Worm (Caenorhabditis elegans) whole organism, late embryonic: ENCODE data around the gene try-10.

Source experiments
- C38D4.7 ChIP-seq: fragments of 200-800 bp; sonication (Bioruptor generic); optimal IDR thresholded peaks from 2 replicates; lab custom pipeline; 2018; ENCODE audit warnings: mild to moderate bottlenecking, missing genetic modification characterization, moderate library complexity, missing compliant biosample characterization
- K09A11.1 ChIP-seq: sonication (generic microtip); optimal IDR thresholded peaks from 2 replicates; lab custom pipeline; 2017; ENCODE audit warnings: antibody characterized with exemption, mild to moderate bottlenecking, missing genetic modification characterization, missing compliant biosample characterization; ENCODE audit not compliant: insufficient read depth
- T23F11.4 ChIP-seq: fragments of 200-800 bp; sonication (Bioruptor generic); optimal IDR thresholded peaks from 2 replicates; lab custom pipeline; 2018; ENCODE audit warnings: mild to moderate bottlenecking, missing genetic modification characterization, missing compliant biosample characterization
- ceh-18 ChIP-seq: sonication (generic microtip); optimal IDR thresholded peaks from 2 replicates; lab custom pipeline; 2016; ENCODE audit warnings: missing genetic modification characterization, missing compliant biosample characterization
- ceh-19 ChIP-seq: fragments of 200-800 bp; sonication (Bioruptor generic); optimal IDR thresholded peaks from 2 replicates; lab custom pipeline; 2018; ENCODE audit warnings: mild to moderate bottlenecking, missing genetic modification characterization, missing compliant biosample characterization
- ceh-22 ChIP-seq: sonication (generic microtip); optimal IDR thresholded peaks from 2 replicates; lab custom pipeline; 2017; ENCODE audit warnings: missing biosample characterization, missing genetic modification characterization
- ceh-24 ChIP-seq: sonication (generic microtip); optimal IDR thresholded peaks from 2 replicates; lab custom pipeline; 2016; ENCODE audit warnings: mild to moderate bottlenecking, missing genetic modification characterization, missing compliant biosample characterization
- ceh-30 ChIP-seq: fragments of 150-350 bp; optimal IDR thresholded peaks from 2 replicates; lab custom pipeline; 2014; ENCODE audit warnings: missing biosample characterization, missing genetic modification characterization
- ceh-48 ChIP-seq: sonication (generic microtip); optimal IDR thresholded peaks from 2 replicates; lab custom pipeline; 2016; ENCODE audit warnings: missing genetic modification characterization, inconsistent platforms, missing compliant biosample characterization
- ceh-9 ChIP-seq: sonication (generic microtip); optimal IDR thresholded peaks from 2 replicates; lab custom pipeline; 2016; ENCODE audit warnings: mild to moderate bottlenecking, missing genetic modification characterization, inconsistent platforms, missing compliant biosample characterization
- elt-2 ChIP-seq: sonication (generic microtip); optimal IDR thresholded peaks from 2 replicates; lab custom pipeline; 2016; ENCODE audit warnings: missing genetic modification reagents, missing genetic modification characterization, missing compliant biosample characterization
- elt-4 ChIP-seq: sonication (generic microtip); optimal IDR thresholded peaks from 2 replicates; lab custom pipeline; 2016; ENCODE audit warnings: missing genetic modification characterization, missing compliant biosample characterization
- fax-1 ChIP-seq: sonication (generic microtip); optimal IDR thresholded peaks from 2 replicates; lab custom pipeline; 2016; ENCODE audit warnings: missing genotype, missing genetic modification characterization, missing compliant biosample characterization
- fkh-6 ChIP-seq: sonication (generic microtip); optimal IDR thresholded peaks from 2 replicates; lab custom pipeline; 2016; ENCODE audit warnings: missing genetic modification characterization, missing compliant biosample characterization
- hlh-15 ChIP-seq: sonication (generic microtip); optimal IDR thresholded peaks from 2 replicates; lab custom pipeline; 2016; ENCODE audit warnings: missing genetic modification characterization, missing compliant biosample characterization
- hlh-30 ChIP-seq: sonication (generic microtip); optimal IDR thresholded peaks from 2 replicates; lab custom pipeline; 2017; ENCODE audit warnings: antibody characterized with exemption, missing genetic modification characterization, missing compliant biosample characterization; ENCODE audit not compliant: insufficient read depth
- hlh-8 ChIP-seq: sonication (generic microtip); optimal IDR thresholded peaks from 2 replicates; lab custom pipeline; 2016; ENCODE audit warnings: missing genotype, missing genetic modification characterization, missing compliant biosample characterization
- nhr-11 ChIP-seq: fragments of 150-350 bp; optimal IDR thresholded peaks from 2 replicates; lab custom pipeline; 2014; ENCODE audit warnings: missing biosample characterization, missing genetic modification characterization
- npax-4 ChIP-seq: sonication (generic microtip); optimal IDR thresholded peaks from 2 replicates; lab custom pipeline; 2016; ENCODE audit warnings: missing genetic modification characterization, missing compliant biosample characterization
- odd-2 ChIP-seq: sonication (generic microtip); optimal IDR thresholded peaks from 2 replicates; lab custom pipeline; 2017; ENCODE audit warnings: antibody characterized with exemption, mild to moderate bottlenecking, missing genetic modification characterization, missing compliant biosample characterization
- pha-2 ChIP-seq: sonication (generic microtip); optimal IDR thresholded peaks from 2 replicates; lab custom pipeline; 2017; ENCODE audit warnings: mild to moderate bottlenecking, missing genetic modification characterization, missing compliant biosample characterization
- pros-1 ChIP-seq: fragments of 150-350 bp; optimal IDR thresholded peaks from 2 replicates; lab custom pipeline; 2014; ENCODE audit warnings: missing biosample characterization, missing genetic modification reagents, missing genetic modification characterization
- sdc-2 ChIP-seq: sonication (generic microtip); optimal IDR thresholded peaks from 2 replicates; lab custom pipeline; 2016; ENCODE audit warnings: missing genotype, missing genetic modification characterization, missing compliant biosample characterization
- tbx-2 ChIP-seq: sonication (generic microtip); optimal IDR thresholded peaks from 2 replicates; lab custom pipeline; 2016; ENCODE audit warnings: missing genetic modification characterization, missing compliant biosample characterization
- unc-42 ChIP-seq: sonication (generic microtip); optimal IDR thresholded peaks from 2 replicates; lab custom pipeline; 2016; ENCODE audit warnings: missing genotype, missing genetic modification characterization, missing compliant biosample characterization
- unc-55 ChIP-seq: sonication (generic microtip); optimal IDR thresholded peaks from 2 replicates; lab custom pipeline; 2017; ENCODE audit warnings: missing biosample characterization, missing genetic modification reagents, missing genetic modification characterization
- ztf-16 ChIP-seq: sonication (generic microtip); optimal IDR thresholded peaks from 2 replicates; lab custom pipeline; 2017; ENCODE audit warnings: missing genetic modification characterization, missing compliant biosample characterization

try-10 gene

DNA sequence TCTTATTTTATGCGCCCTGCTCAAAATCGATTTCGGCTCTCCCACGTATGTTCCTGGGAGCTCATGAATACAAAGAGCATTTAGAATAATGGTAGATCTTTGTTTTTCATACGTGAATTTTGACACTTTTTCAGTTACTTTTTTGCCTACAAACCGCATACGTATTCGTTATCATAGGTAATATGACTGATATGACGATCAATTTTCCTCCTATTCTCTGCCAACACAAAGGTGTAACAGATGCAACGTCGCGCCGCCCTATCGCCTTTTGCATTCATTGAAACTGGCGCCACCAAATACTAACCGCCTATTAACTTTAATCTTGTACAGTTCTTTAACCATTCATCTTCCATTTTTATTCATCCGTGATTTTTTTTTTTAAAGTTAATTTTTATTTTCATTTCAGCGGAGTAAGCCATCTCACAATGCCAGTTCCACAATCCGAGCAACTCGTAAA lies 34.5 kb upstream of the try-10 start, which contains the start of gene W07G4.5:
TSS of gene W07G4.5 (plus strand) at position 407 of the 457 bp plus-strand sequence.
- TF ChIP-seq hlh-15 (tag; lab: Kevin White, UChicago) (no peak), unc-42 (tag; lab: Kevin White, UChicago) (no peak), C38D4.7 (GFP tag; lab: Kevin White, UChicago) (no peak), ceh-22 (no peak), T23F11.4 (GFP tag; lab: Kevin White, UChicago) (no peak), fax-1 (tag; lab: Kevin White, UChicago) (no peak), ztf-16 (tag; lab: Kevin White, UChicago) (no peak), ceh-19 (GFP tag; lab: Kevin White, UChicago) (no peak), elt-4 (tag; lab: Kevin White, UChicago) (no peak)
- TF ChIP-seq, all 69 proteins: peak for 0

- TF ChIP-seq unc-55 (GFP tag; lab: Kevin White, UChicago) (no peak), elt-2 (tag; lab: Kevin White, UChicago) (peak; percentile 7)
Observed at ce11 chrV:13046125-13047123, 33.4 kb upstream of the try-10 start.

DNA sequence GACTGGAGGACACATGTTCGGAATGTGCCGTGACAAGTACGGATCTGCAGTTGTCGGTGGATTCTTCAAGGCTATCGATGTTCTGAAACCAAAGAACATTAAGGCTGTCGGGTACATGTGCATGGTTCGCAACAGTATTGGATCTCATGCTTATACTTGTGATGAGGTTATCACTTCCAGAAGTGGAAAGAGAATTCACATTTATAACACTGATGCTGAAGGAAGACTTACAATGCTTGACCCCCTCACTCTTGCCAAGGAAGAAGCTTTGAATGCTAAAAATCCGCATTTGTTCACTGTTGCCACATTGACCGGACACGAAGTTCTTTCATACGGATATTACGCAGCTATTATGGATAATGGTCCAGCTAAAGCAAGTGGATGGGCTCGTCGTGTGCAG lies 32.0 kb upstream of the try-10 start:
- TF ChIP-seq pha-2 (tag; lab: Kevin White, UChicago) = no peak
- no peak for TF ChIP-seq ceh-30 (tag; lab: Kevin White, UChicago)
- no peak for TF ChIP-seq nhr-11 (tag; lab: Kevin White, UChicago)
- TF ChIP-seq ceh-19 (GFP tag; lab: Kevin White, UChicago) = no peak
- TF ChIP-seq ceh-24 = no peak
- TF ChIP-seq ceh-22 = no peak
- no peak for TF ChIP-seq npax-4 (tag; lab: Kevin White, UChicago)
- no peak for TF ChIP-seq ceh-9 (tag; lab: Kevin White, UChicago)
- no peak for TF ChIP-seq pros-1
- TF ChIP-seq hlh-30 = no peak
- no peak for TF ChIP-seq K09A11.1 (tag; lab: Kevin White, UChicago)
- TF ChIP-seq hlh-8 (tag; lab: Kevin White, UChicago) = no peak
- no peak for TF ChIP-seq sdc-2 (tag; lab: Kevin White, UChicago)
- no peak for TF ChIP-seq fkh-6 (tag; lab: Kevin White, UChicago)

- TF ChIP-seq unc-55 (GFP tag; lab: Kevin White, UChicago) (no peak), hlh-30 (peak; percentile 56), ceh-18 (tag; lab: Kevin White, UChicago) (no peak), elt-2 (tag; lab: Kevin White, UChicago) (peak; percentile 43)
Observed at ce11 chrV:13043832-13044521, 30.9 kb upstream of the try-10 start.

- TF ChIP-seq ceh-24 (no peak), elt-2 (tag; lab: Kevin White, UChicago) (peak; percentile 56), odd-2 (tag; lab: Kevin White, UChicago) (no peak), nhr-11 (tag; lab: Kevin White, UChicago) (no peak), unc-55 (GFP tag; lab: Kevin White, UChicago) (peak; percentile 31), ceh-48 (tag; lab: Kevin White, UChicago) (no peak), hlh-15 (tag; lab: Kevin White, UChicago) (no peak), ceh-9 (tag; lab: Kevin White, UChicago) (no peak), tbx-2 (no peak)
- TF ChIP-seq, all 69 proteins: peak for 2
Observed at ce11 chrV:13043195-13043762, 30.2 kb upstream of the try-10 start, which contains the start of gene lap-2. Gene lap-2 (plus strand): TSS chrV:13043712.
